Worm (Caenorhabditis elegans) whole organism, L4 larva: Measurements from ENCODE around the gene scl-7.
A peak's percentile ranks its signal among the peaks of the same experiment; 100 is the strongest.

Experiments used
- D1046.2 ChIP-seq: fragments of 200-800 bp; sonication (Bioruptor generic); IDR thresholded peaks from 2 replicates; pipeline ENCODE4 v1.3.6; 2022; ENCODE audit warnings: missing genetic modification characterization, missing compliant biosample characterization
- T20F7.1 ChIP-seq: fragments of 200-800 bp; sonication (Bioruptor generic); optimal IDR thresholded peaks from 2 replicates; lab custom pipeline; 2018; ENCODE audit warnings: mild to moderate bottlenecking, missing genetic modification characterization, missing compliant biosample characterization
- Y5F2A.4 ChIP-seq: fragments of 200-800 bp; sonication (Bioruptor generic); optimal IDR thresholded peaks from 2 replicates; lab custom pipeline; 2018; ENCODE audit warnings: mild to moderate bottlenecking, missing genetic modification characterization, missing compliant biosample characterization
- aha-1 ChIP-seq: fragments of 150-350 bp; peaks from one replicate; lab custom pipeline; 2014; ENCODE audit warnings: missing biosample characterization, missing genetic modification characterization
- arid-1 ChIP-seq: fragments of 200-800 bp; sonication (Bioruptor generic); conservative IDR thresholded peaks from 2 replicates; pipeline ENCODE4 v1.3.6; 2022; ENCODE audit warnings: missing genetic modification reagents, missing genetic modification characterization, missing compliant biosample characterization
- ceh-20 ChIP-seq: fragments of 200-800 bp; sonication (Bioruptor generic); IDR thresholded peaks from 2 replicates; pipeline ENCODE4 v1.3.6; 2022; ENCODE audit warnings: missing genetic modification reagents, missing genetic modification characterization, missing compliant biosample characterization
- ceh-32 ChIP-seq: sonication (generic microtip); optimal IDR thresholded peaks from 2 replicates; lab custom pipeline; 2016; ENCODE audit warnings: mild to moderate bottlenecking, missing genetic modification characterization, missing compliant biosample characterization; ENCODE audit not compliant: poor library complexity
- ctbp-1 ChIP-seq: fragments of 200-800 bp; sonication (Bioruptor generic); IDR thresholded peaks from 2 replicates; pipeline ENCODE4 v1.3.6; 2022; ENCODE audit warnings: missing genetic modification reagents, missing genetic modification characterization, missing compliant biosample characterization
- daf-16 ChIP-seq, 3 experiments: sonication (generic microtip); optimal IDR thresholded peaks; 2 replicates each; lab custom pipeline; 2016 to 2017; ENCODE audit warnings: missing genetic modification characterization in 3 of 3, missing genetic modification reagents in 3 of 3, mild to moderate bottlenecking in 2 of 3, missing compliant biosample characterization in 2 of 3, missing biosample characterization in 1 of 3, moderate library complexity in 1 of 3
- duxl-1 ChIP-seq: sonication (generic microtip); optimal IDR thresholded peaks from 2 replicates; lab custom pipeline; 2016; ENCODE audit warnings: mild to moderate bottlenecking, missing genetic modification characterization, moderate library complexity, missing compliant biosample characterization; ENCODE audit not compliant: poor library complexity
- dve-1 ChIP-seq: sonication (generic microtip); optimal IDR thresholded peaks from 2 replicates; lab custom pipeline; 2017; ENCODE audit warnings: antibody characterized with exemption, mild to moderate bottlenecking, missing genetic modification characterization, missing compliant biosample characterization; ENCODE audit not compliant: insufficient read depth
- egl-27 ChIP-seq: sonication (generic microtip); optimal IDR thresholded peaks from 3 replicates; lab custom pipeline; 2017; ENCODE audit warnings: missing biosample characterization, missing genetic modification reagents, missing genetic modification characterization
- egl-43 ChIP-seq: fragments of 200-800 bp; sonication (Bioruptor generic); IDR thresholded peaks from 2 replicates; pipeline ENCODE4 v1.3.6; 2022; ENCODE audit warnings: missing genetic modification reagents, missing genetic modification characterization, missing compliant biosample characterization
- hmg-1.1 ChIP-seq: fragments of 200-800 bp; sonication (Bioruptor generic); IDR thresholded peaks from 2 replicates; pipeline ENCODE4 v1.3.6; 2022; ENCODE audit warnings: missing genetic modification reagents, missing genetic modification characterization, missing compliant biosample characterization
- lin-13 ChIP-seq: fragments of 150-350 bp; optimal IDR thresholded peaks from 2 replicates; lab custom pipeline; 2014; ENCODE audit warnings: missing biosample characterization, missing genetic modification reagents, missing genetic modification characterization
- lin-15B ChIP-seq: fragments of 150-350 bp; sonication (generic microtip); optimal IDR thresholded peaks from 3 replicates; lab custom pipeline; 2014; ENCODE audit warnings: missing biosample characterization, missing genetic modification characterization
- lin-39 ChIP-seq: fragments of 150-350 bp; optimal IDR thresholded peaks from 2 replicates; lab custom pipeline; 2014; ENCODE audit warnings: missing biosample characterization, missing genetic modification reagents, missing genetic modification characterization
- madf-9 ChIP-seq: fragments of 200-800 bp; sonication (Bioruptor generic); conservative IDR thresholded peaks from 2 replicates; pipeline ENCODE4 v1.3.6; 2022; ENCODE audit warnings: missing genetic modification reagents, missing genetic modification characterization, missing compliant biosample characterization
- mdl-1 ChIP-seq, 2 experiments: fragments of 150-350 bp in 1 of 2; sonication (generic microtip) in 1 of 2; optimal IDR thresholded peaks; 2 replicates each; lab custom pipeline; 2014 to 2017; ENCODE audit warnings: missing biosample characterization in 2 of 2, missing genetic modification characterization in 2 of 2
- mes-2 ChIP-seq: sonication (generic microtip); optimal IDR thresholded peaks from 2 replicates; lab custom pipeline; 2016; ENCODE audit warnings: missing genotype, mild to moderate bottlenecking, missing genetic modification characterization, missing compliant biosample characterization; ENCODE audit not compliant: poor library complexity, severe bottlenecking
- mxl-3 ChIP-seq: fragments of 200-800 bp; sonication (Bioruptor generic); optimal IDR thresholded peaks from 2 replicates; lab custom pipeline; 2018; ENCODE audit warnings: mild to moderate bottlenecking, missing genetic modification characterization, missing compliant biosample characterization
- nhr-237 ChIP-seq: sonication (generic microtip); optimal IDR thresholded peaks from 2 replicates; lab custom pipeline; 2017; ENCODE audit warnings: missing biosample characterization, missing genetic modification characterization
- nhr-25 ChIP-seq: sonication (generic microtip); optimal IDR thresholded peaks from 2 replicates; lab custom pipeline; 2017; ENCODE audit warnings: missing genetic modification characterization, mild to moderate bottlenecking, missing compliant biosample characterization, antibody characterized with exemption, moderate library complexity, borderline replicate concordance; ENCODE audit not compliant: insufficient read depth
- nhr-28 ChIP-seq: fragments of 150-350 bp; optimal IDR thresholded peaks from 2 replicates; lab custom pipeline; 2014; ENCODE audit warnings: missing biosample characterization, missing genetic modification characterization
- pqm-1 ChIP-seq: sonication (generic microtip); optimal IDR thresholded peaks from 2 replicates; lab custom pipeline; 2017; ENCODE audit warnings: missing biosample characterization, missing genetic modification characterization
- rbr-2 ChIP-seq: sonication (generic microtip); optimal IDR thresholded peaks from 2 replicates; lab custom pipeline; 2016; ENCODE audit warnings: missing genotype, missing genetic modification characterization, missing compliant biosample characterization
- snpc-1.2 ChIP-seq: fragments of 200-800 bp; sonication (Bioruptor generic); IDR thresholded peaks from 2 replicates; pipeline ENCODE4 v1.3.6; 2022; ENCODE audit warnings: missing genetic modification reagents, missing genetic modification characterization, missing compliant biosample characterization
- unc-62 ChIP-seq, 3 experiments: fragments of 150-350 bp in 1 of 3; sonication (generic microtip); optimal IDR thresholded peaks in 2 of 3; peaks in 1 of 3; 1 replicate in 1 of 3; 2 replicates in 2 of 3; lab custom pipeline; 2014 to 2017; ENCODE audit warnings: missing biosample characterization in 3 of 3, missing genetic modification characterization in 3 of 3, missing genetic modification reagents in 3 of 3, missing genotype in 1 of 3
- ztf-11 ChIP-seq: fragments of 150-350 bp; optimal IDR thresholded peaks from 2 replicates; lab custom pipeline; 2014; ENCODE audit warnings: missing biosample characterization, missing genetic modification characterization

The scl-7 gene

DNA sequence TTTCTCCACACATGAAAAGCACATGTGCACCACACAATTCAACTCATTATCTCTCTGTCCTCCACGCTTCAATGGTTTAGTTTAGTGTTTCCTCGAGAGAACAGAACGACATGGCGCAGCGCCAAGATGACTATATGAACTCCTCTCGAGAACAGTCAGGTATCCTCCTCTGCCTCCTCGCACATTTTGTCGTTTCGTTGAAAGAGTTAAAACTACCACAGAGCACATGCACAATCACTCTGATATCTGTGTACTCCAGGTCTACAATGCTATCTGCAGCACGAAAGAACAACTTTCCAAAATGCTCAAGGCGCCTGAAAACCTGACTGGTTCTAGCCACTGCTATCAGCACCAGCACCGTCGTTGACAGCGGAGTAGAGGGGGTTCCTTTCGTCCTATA lies 43.5 kb upstream of the scl-7 start (continued):
- no peak for TF ChIP-seq madf-9
- TF ChIP-seq, all 104 proteins: peak for 21

DNA sequence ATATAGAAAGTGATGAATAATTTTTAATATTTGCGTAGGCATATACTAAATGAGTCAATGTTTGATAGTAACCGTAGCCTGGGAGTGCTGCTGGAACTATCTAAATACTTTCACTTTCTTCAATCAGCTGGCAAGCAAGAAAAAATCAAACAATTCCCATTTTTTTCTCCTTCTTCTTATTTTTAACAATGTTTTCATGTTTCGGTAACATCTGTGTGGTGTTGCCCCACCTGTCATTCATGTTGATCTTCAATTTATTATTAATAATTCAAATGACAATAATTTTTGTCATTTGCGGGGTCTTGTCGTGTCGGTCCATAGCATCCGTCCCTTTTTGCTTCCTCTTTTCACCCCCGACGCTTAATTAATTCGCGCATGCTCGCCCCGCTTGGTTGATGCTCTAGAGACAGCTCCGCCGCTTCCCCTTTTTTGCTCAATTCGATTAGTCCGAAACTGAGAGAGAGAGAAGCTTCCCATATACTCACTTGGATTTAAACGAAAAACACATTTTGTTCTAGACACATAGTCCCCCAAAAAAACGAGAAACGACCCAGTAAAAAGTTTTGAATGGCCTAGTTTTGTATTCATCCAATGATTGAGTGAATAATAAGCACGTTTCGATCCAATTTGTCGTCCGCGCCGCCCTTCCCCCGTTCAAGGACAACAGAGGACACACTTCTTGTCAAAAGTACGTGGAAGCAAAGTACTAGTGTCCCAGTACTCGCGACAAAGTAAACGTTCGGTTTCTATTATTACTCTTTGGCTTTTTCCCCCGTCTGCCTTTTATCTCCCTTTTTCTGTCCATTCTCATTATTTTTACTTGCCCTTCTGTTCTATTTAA lies 42.2 kb upstream of the scl-7 start:
- TF ChIP-seq ztf-11 (tag; lab: Kevin White, UChicago) (no peak), ceh-32 (tag; lab: Kevin White, UChicago) (no peak), egl-43 (GFP tag; lab: Robert Waterston, UW) (no peak), ctbp-1 (GFP tag; lab: Robert Waterston, UW) (no peak), duxl-1 (tag; lab: Kevin White, UChicago) (no peak), rbr-2 (peak; percentile 7), mes-2 (tag; lab: Kevin White, UChicago) (peak; percentile 8), hmg-1.1 (GFP tag; lab: Robert Waterston, UW) (0 out of 2 replicates have a peak, but pooled peaks have one; percentile 5), lin-39 (no peak), nhr-25 (peak; percentile 18), T20F7.1 (GFP tag; lab: Kevin White, UChicago) (no peak), lin-15B (tag; lab: Kevin White, UChicago) (no peak), mxl-3 (peak; percentile 7), unc-62 (GFP tag; optimal IDR thresholded peaks at IDR 0.05 in 1 of 2; lab: Kevin White, UChicago) (peak in 1 of 2 experiments; percentile 97), unc-62 (tag; optimal IDR thresholded peaks at IDR 0.05; lab: Kevin White, UChicago) (no peak)

DNA sequence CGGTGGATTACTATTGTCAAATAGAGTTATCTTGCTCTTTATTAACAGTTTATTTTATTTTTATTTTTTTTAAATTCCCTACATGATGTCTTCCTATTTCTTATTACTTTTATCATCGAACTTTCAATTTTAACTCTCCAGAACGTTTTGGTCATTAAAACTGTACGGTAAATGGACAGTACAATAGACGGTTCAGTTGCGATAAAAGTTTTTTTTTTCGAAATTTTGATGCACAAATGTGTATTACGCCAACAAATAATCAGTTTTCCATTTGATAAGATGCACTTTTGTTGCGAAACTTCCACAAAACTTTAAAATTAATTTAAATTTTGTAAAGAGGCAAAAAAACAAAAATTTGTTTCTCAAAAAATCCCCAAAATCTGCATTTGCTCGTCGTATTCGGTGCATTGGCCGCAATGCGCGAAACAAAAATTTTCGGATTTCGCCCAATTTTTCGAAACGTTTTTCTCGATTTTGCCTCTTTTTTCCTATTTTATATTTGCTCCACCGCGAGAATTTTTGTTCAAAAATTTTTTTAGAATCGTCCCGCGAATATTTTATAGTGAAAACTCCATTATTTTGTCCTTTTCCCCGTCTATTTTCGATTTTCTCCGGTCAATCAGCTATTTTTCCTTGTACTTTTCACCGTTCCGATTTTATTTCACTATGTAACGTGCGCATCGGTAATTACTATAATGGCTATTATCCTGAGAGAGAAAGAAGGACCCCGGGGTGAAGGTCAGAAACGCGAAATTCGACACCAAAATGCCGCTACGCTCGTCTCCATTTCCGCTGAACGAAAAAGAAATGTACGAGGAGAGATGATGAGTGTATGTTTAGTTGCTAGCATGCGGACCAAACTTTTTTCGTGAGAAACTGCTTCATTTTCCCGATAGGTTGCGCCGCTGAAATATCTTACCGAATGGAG lies 41.2 kb upstream of the scl-7 start:
- TF ChIP-seq daf-16 (GFP tag; optimal IDR thresholded peaks at IDR 0.05; lab: Kevin White, UChicago) (no peak), daf-16 (tag; optimal IDR thresholded peaks at IDR 0.05; lab: Kevin White, UChicago) (peak; percentile 6), arid-1 (no peak), egl-27 (no peak), D1046.2 (GFP tag; lab: Robert Waterston, UW) (no peak), mdl-1 (tag; optimal IDR thresholded peaks at IDR 0.05; lab: Kevin White, UChicago) (no peak), pqm-1 (tag; lab: Kevin White, UChicago) (peak; percentile 56), nhr-28 (tag; lab: Kevin White, UChicago) (peak; percentile 8), mes-2 (tag; lab: Kevin White, UChicago) (peak; percentile 16), lin-13 (GFP tag; lab: Kevin White, UChicago) (no peak), Y5F2A.4 (GFP tag; lab: Kevin White, UChicago) (no peak), dve-1 (peak; percentile 7), ceh-20 (GFP tag; lab: Robert Waterston, UW) (no peak), nhr-237 (tag; lab: Kevin White, UChicago) (no peak), snpc-1.2 (GFP tag; lab: Robert Waterston, UW) (peak; percentile 38; the same call in 1 of the 2 replicates), aha-1 (peak; percentile 32)
